Fruit fly (Drosophila melanogaster) whole organism, embryonic: Measurements from ENCODE around the gene CG14868.

Experiments used
- Ada2b ChIP-seq: fragments of 200-800 bp; sonication (Bioruptor generic); IDR thresholded peaks from 2 replicates; pipeline ENCODE4 v1.3.6; 2022; ENCODE audit warnings: missing biosample characterization, missing genetic modification characterization
- Aef1 ChIP-seq: fragments of 200-800 bp; sonication (Bioruptor generic); IDR thresholded peaks from 3 replicates; pipeline ENCODE4 v1.3.6; 2022; ENCODE audit warnings: missing biosample characterization, missing genetic modification characterization
- Atf3 ChIP-seq: fragments of 200-800 bp; sonication (Bioruptor generic); optimal IDR thresholded peaks from 3 replicates; lab custom pipeline; 2016; ENCODE audit warnings: missing biosample characterization, missing genetic modification characterization
- B-H2 ChIP-seq: fragments of 200-800 bp; sonication (Bioruptor generic); optimal IDR thresholded peaks from 2 replicates; lab custom pipeline; 2018; ENCODE audit warnings: missing biosample characterization, mild to moderate bottlenecking, missing genetic modification characterization
- C15 ChIP-seq: fragments of 200-800 bp; sonication (Bioruptor generic); IDR thresholded peaks from 3 replicates; pipeline ENCODE4 v1.3.6; 2022; ENCODE audit warnings: missing biosample characterization, missing genetic modification characterization
- CG10274 ChIP-seq: fragments of 200-800 bp; sonication (Bioruptor generic); optimal IDR thresholded peaks from 3 replicates; lab custom pipeline; 2017; ENCODE audit warnings: missing biosample characterization, mild to moderate bottlenecking, missing genetic modification characterization
- CG11723 ChIP-seq: fragments of 200-800 bp; sonication (Bioruptor generic); optimal IDR thresholded peaks from 2 replicates; lab custom pipeline; 2017; ENCODE audit warnings: missing biosample characterization, mild to moderate bottlenecking, missing genetic modification characterization
- CG12769 ChIP-seq: fragments of 200-800 bp; sonication (Bioruptor generic); optimal IDR thresholded peaks from 2 replicates; lab custom pipeline; 2019; ENCODE audit warnings: missing biosample characterization, mild to moderate bottlenecking, missing genetic modification characterization, moderate library complexity
- CG13287 ChIP-seq: fragments of 200-800 bp; sonication (Bioruptor generic); IDR thresholded peaks from 2 replicates; pipeline ENCODE4 v1.3.6; 2022; ENCODE audit warnings: missing biosample characterization, missing genetic modification characterization; ENCODE audit not compliant: partially characterized antibody
- CG15011 ChIP-seq: fragments of 200-800 bp; sonication (Bioruptor generic); optimal IDR thresholded peaks from 3 replicates; lab custom pipeline; 2018; ENCODE audit warnings: missing biosample characterization, mild to moderate bottlenecking, missing genetic modification characterization
- CG15479 ChIP-seq: fragments of 200-800 bp; sonication (Bioruptor generic); optimal IDR thresholded peaks from 3 replicates; lab custom pipeline; 2019; ENCODE audit warnings: missing biosample characterization, mild to moderate bottlenecking, missing genetic modification characterization, moderate library complexity
- CG17612 ChIP-seq: fragments of 200-800 bp; sonication (Bioruptor generic); IDR thresholded peaks from 2 replicates; pipeline ENCODE4 v1.3.6; 2022; ENCODE audit warnings: missing biosample characterization, missing genetic modification characterization
- CG2712 ChIP-seq: fragments of 200-800 bp; optimal IDR thresholded peaks from 3 replicates; lab custom pipeline; 2019; ENCODE audit warnings: missing biosample characterization, mild to moderate bottlenecking, missing genetic modification characterization, moderate library complexity
- CG4854 ChIP-seq: fragments of 200-800 bp; sonication (Bioruptor generic); optimal IDR thresholded peaks from 2 replicates; lab custom pipeline; 2016; ENCODE audit warnings: missing biosample characterization, missing genetic modification characterization, inconsistent platforms
- CG6689 ChIP-seq: fragments of 200-800 bp; sonication (Bioruptor generic); IDR thresholded peaks from 2 replicates; pipeline ENCODE4 v1.3.6; 2022; ENCODE audit warnings: missing biosample characterization, missing genetic modification characterization
- CG7372 ChIP-seq: fragments of 200-800 bp; sonication (Bioruptor generic); IDR thresholded peaks from 2 replicates; pipeline ENCODE4 v1.3.6; 2022; ENCODE audit warnings: missing biosample characterization, missing genetic modification characterization
- CG7556 ChIP-seq: fragments of 200-800 bp; sonication (Bioruptor generic); optimal IDR thresholded peaks from 2 replicates; lab custom pipeline; 2017; ENCODE audit warnings: missing biosample characterization, mild to moderate bottlenecking, missing genetic modification characterization
- CG7839 ChIP-seq: fragments of 200-800 bp; sonication (Bioruptor generic); optimal IDR thresholded peaks from 3 replicates; lab custom pipeline; 2018; ENCODE audit warnings: missing biosample characterization, mild to moderate bottlenecking, missing genetic modification characterization, moderate library complexity
- CG8359 ChIP-seq: fragments of 200-800 bp; sonication (Bioruptor generic); optimal IDR thresholded peaks from 2 replicates; lab custom pipeline; 2017; ENCODE audit warnings: missing biosample characterization, mild to moderate bottlenecking, missing genetic modification characterization, borderline replicate concordance
- CG9817 ChIP-seq: fragments of 200-800 bp; sonication (Bioruptor generic); optimal IDR thresholded peaks from 2 replicates; lab custom pipeline; 2018; ENCODE audit warnings: missing biosample characterization, mild to moderate bottlenecking, missing genetic modification characterization, moderate library complexity
- CHES-1-like ChIP-seq: fragments of 200-800 bp; sonication (Bioruptor generic); optimal IDR thresholded peaks from 2 replicates; lab custom pipeline; 2016; ENCODE audit warnings: missing biosample characterization, missing genetic modification characterization
- D19B ChIP-seq: fragments of 200-800 bp; sonication (Bioruptor generic); optimal IDR thresholded peaks from 2 replicates; lab custom pipeline; 2017; ENCODE audit warnings: missing biosample characterization, mild to moderate bottlenecking, missing genetic modification characterization
- Dip2 ChIP-seq: fragments of 200-800 bp; sonication (Bioruptor generic); IDR thresholded peaks from 2 replicates; pipeline ENCODE4 v1.3.6; 2022; ENCODE audit warnings: missing biosample characterization, missing genetic modification characterization
- Drgx ChIP-seq: fragments of 200-800 bp; sonication (Bioruptor generic); IDR thresholded peaks from 2 replicates; pipeline ENCODE4 v1.3.6; 2022; ENCODE audit warnings: missing biosample characterization, missing genetic modification characterization
- Fer1 ChIP-seq: fragments of 200-800 bp; sonication (Bioruptor generic); optimal IDR thresholded peaks from 2 replicates; lab custom pipeline; 2017; ENCODE audit warnings: missing biosample characterization, mild to moderate bottlenecking, missing genetic modification characterization
- GATAe ChIP-seq: fragments of 200-800 bp; sonication (Bioruptor generic); conservative IDR thresholded peaks from 2 replicates; pipeline ENCODE4 v1.3.6; 2022; ENCODE audit warnings: missing biosample characterization, missing genetic modification characterization
- Lhr ChIP-seq: fragments of 200-800 bp; sonication (Bioruptor generic); optimal IDR thresholded peaks from 3 replicates; lab custom pipeline; 2017; ENCODE audit warnings: mild to moderate bottlenecking, missing biosample characterization, missing genetic modification reagents, missing genetic modification characterization
- MESR4 ChIP-seq: fragments of 200-800 bp; sonication (Bioruptor generic); optimal IDR thresholded peaks from 2 replicates; lab custom pipeline; 2018; ENCODE audit warnings: missing biosample characterization, mild to moderate bottlenecking, missing genetic modification characterization, moderate library complexity
- NC2α ChIP-seq: fragments of 200-800 bp; sonication (Bioruptor generic); optimal IDR thresholded peaks from 2 replicates; lab custom pipeline; 2016; ENCODE audit warnings: missing biosample characterization, missing genetic modification characterization
- NC2β ChIP-seq: fragments of 200-800 bp; sonication (Bioruptor generic); optimal IDR thresholded peaks from 2 replicates; lab custom pipeline; 2016; ENCODE audit warnings: missing biosample characterization, missing genetic modification characterization
- Side ChIP-seq: fragments of 200-800 bp; sonication (Bioruptor generic); optimal IDR thresholded peaks from 2 replicates; lab custom pipeline; 2016; ENCODE audit warnings: missing biosample characterization, missing genetic modification characterization
- Six4 ChIP-seq: fragments of 200-800 bp; sonication (Bioruptor generic); optimal IDR thresholded peaks from 2 replicates; lab custom pipeline; 2016; ENCODE audit warnings: missing biosample characterization, missing genetic modification characterization
- bsh ChIP-seq, 2 experiments: fragments of 200-800 bp; sonication (Bioruptor generic); optimal IDR thresholded peaks; 2 replicates each; lab custom pipeline; 2017 to 2018; ENCODE audit warnings: mild to moderate bottlenecking in 2 of 2, missing biosample characterization in 2 of 2, missing genetic modification characterization in 2 of 2, moderate library complexity in 1 of 2
- crol ChIP-seq: fragments of 200-800 bp; sonication (Bioruptor generic); IDR thresholded peaks from 2 replicates; pipeline ENCODE4 v1.3.6; 2022; ENCODE audit warnings: missing biosample characterization, missing genetic modification characterization
- dm ChIP-seq: fragments of 200-800 bp; sonication (Bioruptor generic); optimal IDR thresholded peaks from 3 replicates; lab custom pipeline; 2016; ENCODE audit warnings: missing biosample characterization, missing genetic modification characterization
- ewg ChIP-seq: fragments of 200-800 bp; sonication (Bioruptor generic); optimal IDR thresholded peaks from 3 replicates; lab custom pipeline; 2017; ENCODE audit warnings: mild to moderate bottlenecking, missing biosample characterization, missing genetic modification reagents, missing genetic modification characterization
- grn ChIP-seq: fragments of 200-800 bp; sonication (Bioruptor generic); optimal IDR thresholded peaks from 3 replicates; lab custom pipeline; 2017; ENCODE audit warnings: missing biosample characterization, missing genetic modification characterization
- hth ChIP-seq: fragments of >200 bp; optimal IDR thresholded peaks from 2 replicates; lab custom pipeline; 2017; ENCODE audit warnings: inconsistent platforms
- ind ChIP-seq: fragments of 200-800 bp; sonication (Bioruptor generic); optimal IDR thresholded peaks from 3 replicates; lab custom pipeline; 2016; ENCODE audit warnings: missing biosample characterization, missing genetic modification characterization
- lmd ChIP-seq: fragments of 200-800 bp; sonication (Bioruptor generic); IDR thresholded peaks from 2 replicates; pipeline ENCODE4 v1.3.6; 2022; ENCODE audit warnings: missing biosample characterization, missing genetic modification characterization
- org-1 ChIP-seq: fragments of 200-800 bp; sonication (Bioruptor generic); optimal IDR thresholded peaks from 2 replicates; lab custom pipeline; 2017; ENCODE audit warnings: missing biosample characterization, missing genetic modification characterization
- otp ChIP-seq: fragments of 200-800 bp; sonication (Bioruptor generic); IDR thresholded peaks from 3 replicates; pipeline ENCODE4, ENCODE4 v1.3.6; 2022; ENCODE audit warnings: missing biosample characterization, missing genetic modification characterization
- p53 ChIP-seq: fragments of 200-800 bp; sonication (Bioruptor generic); optimal IDR thresholded peaks from 2 replicates; lab custom pipeline; 2016; ENCODE audit warnings: missing biosample characterization, missing genetic modification characterization
- pros ChIP-seq: fragments of 200-800 bp; sonication (Bioruptor generic); optimal IDR thresholded peaks from 3 replicates; lab custom pipeline; 2019; ENCODE audit warnings: missing biosample characterization, mild to moderate bottlenecking, missing genetic modification characterization, moderate library complexity
- sim ChIP-seq: fragments of 200-800 bp; sonication (Bioruptor generic); IDR thresholded peaks from 2 replicates; pipeline ENCODE4 v1.3.6; 2022; ENCODE audit warnings: missing biosample characterization, missing genetic modification characterization
- sug ChIP-seq: fragments of 200-800 bp; optimal IDR thresholded peaks from 2 replicates; lab custom pipeline; 2019; ENCODE audit warnings: missing biosample characterization, mild to moderate bottlenecking, missing genetic modification characterization, moderate library complexity
- tll ChIP-seq, 2 experiments: fragments of 200-800 bp in 1 of 2; fragments of >200 bp in 1 of 2; sonication (Bioruptor generic) in 1 of 2; optimal IDR thresholded peaks; 2 replicates each; lab custom pipeline; 2017 to 2019; ENCODE audit warnings: missing biosample characterization in 2 of 2, missing genetic modification characterization in 2 of 2, mild to moderate bottlenecking in 1 of 2, moderate library complexity in 1 of 2
- tx ChIP-seq: fragments of 200-800 bp; sonication (Bioruptor generic); optimal IDR thresholded peaks from 2 replicates; lab custom pipeline; 2016; ENCODE audit warnings: missing biosample characterization, missing genetic modification characterization
- wek ChIP-seq: fragments of 200-800 bp; sonication (Bioruptor generic); optimal IDR thresholded peaks from 3 replicates; lab custom pipeline; 2018; ENCODE audit warnings: missing biosample characterization, mild to moderate bottlenecking, missing genetic modification characterization, moderate library complexity

CG14868 gene

DNA sequence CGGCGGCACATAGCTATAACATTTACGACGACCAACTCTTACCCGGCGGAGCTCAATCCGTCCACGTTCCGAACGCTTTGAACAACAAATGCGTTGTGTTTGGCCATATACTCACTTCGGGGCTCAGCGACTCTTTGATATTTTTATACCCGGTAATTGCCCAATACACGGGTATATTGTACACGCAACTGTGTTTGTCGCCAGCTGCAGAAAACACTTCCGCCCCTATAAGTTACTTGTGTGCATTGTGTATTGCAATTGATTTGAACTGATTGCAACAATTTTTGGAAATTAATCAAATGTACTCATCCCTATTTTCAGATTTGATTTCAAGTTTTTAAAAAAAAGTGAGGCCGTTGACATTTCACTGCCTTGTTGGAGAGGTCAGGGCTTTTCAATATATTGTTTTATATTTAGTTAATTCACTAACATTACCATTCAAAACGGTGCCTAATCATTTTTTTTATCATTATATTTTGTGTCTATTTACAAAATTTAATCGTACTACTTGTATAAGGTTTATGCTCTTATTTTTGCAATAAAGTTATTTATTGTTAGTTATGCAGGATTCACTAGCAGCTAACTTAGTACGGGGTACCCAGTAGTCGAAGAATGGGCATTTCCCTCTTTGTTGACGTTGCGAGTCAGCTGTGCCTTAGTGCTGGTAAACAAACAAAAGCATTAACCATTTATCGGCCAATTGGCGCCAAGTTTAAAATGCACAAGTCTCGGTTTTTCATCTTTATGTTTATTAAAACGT, 26.6 kb downstream of the CG14868 start, which contains the start of gene Nagk (continued):
- TF ChIP-seq lmd (GFP tag; lab: Robert Waterston, UW) (0 out of 2 replicates have a peak, but pooled peaks have one; percentile 18), CG8359 (GFP tag; lab: Kevin White, UChicago) (no peak), dm (peak; percentile 38), CG7556 (peak; percentile 81), CG11723 (GFP tag; lab: Kevin White, UChicago) (peak; percentile 53), B-H2 (peak; percentile 43), Atf3 (peak; percentile 6), pros (GFP tag; lab: Kevin White, UChicago) (no peak), Ada2b (0 out of 2 replicates have a peak, but pooled peaks have one; percentile 9), CG4854 (GFP tag; lab: Kevin White, UChicago) (peak; percentile 52), sim (GFP tag; lab: Robert Waterston, UW) (no peak), C15 (GFP tag; lab: Robert Waterston, UW) (no peak), CHES-1-like (peak; percentile 38), Aef1 (GFP tag; lab: Robert Waterston, UW) (peak; percentile 11; the same call in 1 of the 3 replicates), NC2α (GFP tag; lab: Kevin White, UChicago) (no peak), tll (GFP tag; optimal IDR thresholded peaks at IDR 0.05; lab: Kevin White, UChicago) (peak in 1 of 2 experiments; percentile 2), D19B (GFP tag; lab: Kevin White, UChicago) (peak; percentile 96), CG2712 (tag; lab: Kevin White, UChicago) (peak; percentile 59), MESR4 (GFP tag; lab: Kevin White, UChicago) (peak; percentile 56), tx (GFP tag; lab: Kevin White, UChicago) (peak; percentile 34), sug (tag; lab: Kevin White, UChicago) (peak; percentile 64), Side (GFP tag; lab: Kevin White, UChicago) (peak; percentile 69), ewg (GFP tag; lab: Kevin White, UChicago) (peak; percentile 29), Six4 (peak; percentile 56), Fer1 (GFP tag; lab: Kevin White, UChicago) (peak; percentile 37), grn (GFP tag; lab: Kevin White, UChicago) (no peak), CG7839 (tag; lab: Kevin White, UChicago) (peak; percentile 69), NC2β (no peak), Lhr (GFP tag; lab: Kevin White, UChicago) (no peak), CG12769 (tag; lab: Kevin White, UChicago) (no peak), CG10274 (GFP tag; lab: Kevin White, UChicago) (peak; percentile 56), CG15011 (GFP tag; lab: Kevin White, UChicago) (peak; percentile 71), GATAe (GFP tag; lab: Robert Waterston, UW) (no peak), Drgx (GFP tag; lab: Robert Waterston, UW) (no peak; the same call in 1 of the 2 replicates), org-1 (GFP tag; lab: Kevin White, UChicago) (peak; percentile 27), CG9817 (tag; lab: Kevin White, UChicago) (peak; percentile 47), ind (GFP tag; lab: Kevin White, UChicago) (peak; percentile 59), bsh (GFP tag; optimal IDR thresholded peaks at IDR 0.05; lab: Kevin White, UChicago) (peak; percentile 24 to 41), CG6689 (GFP tag; lab: Robert Waterston, UW) (peak; percentile 45; the same call in 1 of the 2 replicates), CG17612 (no peak), Dip2 (GFP tag; lab: Robert Waterston, UW) (no peak), crol (GFP tag; lab: Robert Waterston, UW) (no peak), hth (lab: Kevin White, UChicago) (no peak), p53 (no peak), otp (GFP tag; lab: Robert Waterston, UW) (no peak), CG13287 (GFP tag; lab: Robert Waterston, UW) (peak; percentile 36; the same call in 1 of the 2 replicates), CG15479 (GFP tag; lab: Kevin White, UChicago) (no peak), wek (GFP tag; lab: Kevin White, UChicago) (peak; percentile 13), CG7372 (GFP tag; lab: Robert Waterston, UW) (no peak)
